Worm (Caenorhabditis elegans): Measurements from ENCODE around the gene F28H7.7.

Gene F28H7.7

ce11 chrV:10736756-10737155, 17.2 kb downstream of the F28H7.7 start, which contains the start of the genes mre-11 and wdr-5.3 (continued):
- TF ChIP-seq irx-1 (tag; optimal IDR thresholded peaks at IDR 0.05) (peak; percentile 68), hlh-17 (GFP tag; optimal IDR thresholded peaks at IDR 0.05; ENCODE audit: borderline replicate concordance) (no peak), jun-1 (tag; optimal IDR thresholded peaks at IDR 0.05) (no peak), mab-9 (GFP tag; IDR thresholded peaks at IDR 0.05) (no peak), snpc-4 (tag; optimal IDR thresholded peaks at IDR 0.05) (peak; percentile 49), hpl-2 (GFP tag; optimal IDR thresholded peaks at IDR 0.05) (no peak), lin-35 (GFP tag; optimal IDR thresholded peaks at IDR 0.05) (peak; percentile 85 to 92), nhr-84 (tag; optimal IDR thresholded peaks at IDR 0.05) (no peak), tbx-2 (tag; optimal IDR thresholded peaks at IDR 0.05) (no peak), nhr-237 (tag; optimal IDR thresholded peaks at IDR 0.05) (no peak), ces-1 (GFP tag; optimal IDR thresholded peaks at IDR 0.05) (no peak), unc-30 (tag; optimal IDR thresholded peaks at IDR 0.05) (no peak), mdl-1 (tag; optimal IDR thresholded peaks at IDR 0.05) (peak in 1 of 2 experiments; percentile 41), efl-3 (GFP tag; optimal IDR thresholded peaks at IDR 0.05) (no peak), grh-1 (GFP tag; IDR thresholded peaks at IDR 0.05) (0 out of 2 replicates have a peak, but pooled peaks have one; percentile 18), ceh-88 (GFP tag; IDR thresholded peaks at IDR 0.05) (no peak), fos-1 (tag; optimal IDR thresholded peaks at IDR 0.05) (no peak), C34B4.2 (tag; optimal IDR thresholded peaks at IDR 0.05) (no peak), mef-2 (tag; optimal IDR thresholded peaks at IDR 0.05) (no peak), pax-3 (tag; optimal IDR thresholded peaks at IDR 0.05) (peak; percentile 60), C16A3.4 (tag; optimal IDR thresholded peaks at IDR 0.05) (peak; percentile 50), lin-15B (tag; optimal IDR thresholded peaks at IDR 0.05) (peak; percentile 56), mep-1 (tag; optimal IDR thresholded peaks at IDR 0.05) (peak; percentile 68), Y116A8C.19 (tag; optimal IDR thresholded peaks at IDR 0.05; ENCODE audit: borderline replicate concordance) (no peak), ceh-63 (GFP tag; optimal IDR thresholded peaks at IDR 0.05) (no peak), ceh-8 (GFP tag; optimal IDR thresholded peaks at IDR 0.05) (no peak), aly-2 (tag; optimal IDR thresholded peaks at IDR 0.05) (no peak), fkh-4 (tag; optimal IDR thresholded peaks at IDR 0.05; ENCODE audit: borderline replicate concordance) (peak; percentile 17), egl-13 (tag; optimal IDR thresholded peaks at IDR 0.05) (peak; percentile 41), alr-1 (tag; optimal IDR thresholded peaks at IDR 0.05; ENCODE audit: borderline replicate concordance) (no peak), elt-2 (tag; optimal IDR thresholded peaks at IDR 0.05) (peak; percentile 18), pqm-1 (tag; optimal IDR thresholded peaks at IDR 0.05) (no peak), lir-3 (tag; optimal IDR thresholded peaks at IDR 0.05; ENCODE audit: poor library complexity) (peak; percentile 90), elt-3 (tag; optimal IDR thresholded peaks at IDR 0.05) (peak in 1 of 6 experiments; percentile 13), unc-98 (GFP tag; IDR thresholded peaks at IDR 0.05) (no peak), aha-1 (tag; optimal IDR thresholded peaks at IDR 0.05) (no peak), rnt-1 (tag; optimal IDR thresholded peaks at IDR 0.05) (peak; percentile 97), lin-14 (GFP tag; optimal IDR thresholded peaks at IDR 0.05) (no peak), blmp-1 (tag; optimal IDR thresholded peaks at IDR 0.05) (peak; percentile 60), ztf-11 (tag; optimal IDR thresholded peaks at IDR 0.05) (peak in 1 of 2 experiments; percentile 78), nhr-28 (tag; optimal IDR thresholded peaks at IDR 0.05) (no peak), unc-62 (GFP tag; optimal IDR thresholded peaks at IDR 0.05) (no peak), swsn-7 (tag; optimal IDR thresholded peaks at IDR 0.05) (peak; percentile 75), zag-1 (tag; optimal IDR thresholded peaks at IDR 0.05) (no peak), nhr-85 (tag) (peak; percentile 75), vab-15 (tag; optimal IDR thresholded peaks at IDR 0.05) (no peak), egl-27 (tag; optimal IDR thresholded peaks at IDR 0.05) (no peak), nhr-77 (tag; optimal IDR thresholded peaks at IDR 0.05) (no peak), nhr-71 (tag; optimal IDR thresholded peaks at IDR 0.05) (peak; percentile 83), sup-37 (GFP tag; optimal IDR thresholded peaks at IDR 0.05) (no peak), fkh-8 (tag; optimal IDR thresholded peaks at IDR 0.05) (peak; percentile 48), skn-1 (tag; optimal IDR thresholded peaks at IDR 0.05) (peak; percentile 57), sptf-1 (tag; optimal IDR thresholded peaks at IDR 0.05) (no peak)

Measured in whole organism, L1 larva.